Worm (Caenorhabditis elegans) whole organism, L3 larva: ENCODE results near the gene F56D6.12.

Source experiments
- ama-1 ChIP-seq: fragments of 150-350 bp; optimal IDR thresholded peaks from 2 replicates; lab custom pipeline; 2018
- fkh-2 ChIP-seq: fragments of 150-350 bp; optimal IDR thresholded peaks from 2 replicates; lab custom pipeline; 2014; ENCODE audit warnings: missing biosample characterization, missing genetic modification reagents, missing genetic modification characterization
- fos-1 ChIP-seq: fragments of 150-350 bp; optimal IDR thresholded peaks from 2 replicates; lab custom pipeline; 2014; ENCODE audit warnings: missing biosample characterization, missing genetic modification characterization
- nhr-12 ChIP-seq: fragments of 150-350 bp; optimal IDR thresholded peaks from 2 replicates; lab custom pipeline; 2014; ENCODE audit warnings: missing biosample characterization, missing genetic modification characterization
- nhr-28 ChIP-seq: fragments of 150-350 bp; optimal IDR thresholded peaks from 2 replicates; lab custom pipeline; 2014; ENCODE audit warnings: missing biosample characterization, missing genetic modification characterization
- pha-4 ChIP-seq: fragments of 150-350 bp; optimal IDR thresholded peaks from 2 replicates; lab custom pipeline; 2014; ENCODE audit warnings: missing biosample characterization, missing genetic modification reagents, missing genetic modification characterization
- snpc-4 ChIP-seq: fragments of 150-350 bp; optimal IDR thresholded peaks from 2 replicates; lab custom pipeline; 2014; ENCODE audit warnings: missing biosample characterization, missing genetic modification characterization
- unc-62 ChIP-seq: fragments of 150-350 bp; sonication (generic microtip); optimal IDR thresholded peaks from 4 replicates; lab custom pipeline; 2014; ENCODE audit warnings: missing biosample characterization, missing genetic modification reagents, missing genetic modification characterization
- ztf-4 ChIP-seq: fragments of 150-350 bp; optimal IDR thresholded peaks from 2 replicates; lab custom pipeline; 2014; ENCODE audit warnings: missing biosample characterization, missing genetic modification characterization

- TF ChIP-seq nhr-28 (tag; lab: Kevin White, UChicago) (no peak), fos-1 (tag; lab: Kevin White, UChicago) (no peak), unc-62 (GFP tag; lab: Kevin White, UChicago) (no peak), ama-1 (no peak), snpc-4 (tag; lab: Kevin White, UChicago) (no peak), ztf-4 (tag; lab: Kevin White, UChicago) (no peak), fkh-2 (no peak), pha-4 (tag; lab: Kevin White, UChicago) (no peak), nhr-12 (tag; lab: Kevin White, UChicago) (no peak)
Measured at ce11 chrIV:3917405-3917804, 9.5 kb downstream of the F56D6.12 start, which contains the start of gene F56D6.14.
